Worm (Caenorhabditis elegans): Measurements from ENCODE around the gene F42F12.14.
"Not testable (repeated sequence)": the region's sequence is repeated elsewhere in the genome, so short reads cannot be mapped to it uniquely, and the experiment has no call there.

Gene F42F12.14

DNA sequence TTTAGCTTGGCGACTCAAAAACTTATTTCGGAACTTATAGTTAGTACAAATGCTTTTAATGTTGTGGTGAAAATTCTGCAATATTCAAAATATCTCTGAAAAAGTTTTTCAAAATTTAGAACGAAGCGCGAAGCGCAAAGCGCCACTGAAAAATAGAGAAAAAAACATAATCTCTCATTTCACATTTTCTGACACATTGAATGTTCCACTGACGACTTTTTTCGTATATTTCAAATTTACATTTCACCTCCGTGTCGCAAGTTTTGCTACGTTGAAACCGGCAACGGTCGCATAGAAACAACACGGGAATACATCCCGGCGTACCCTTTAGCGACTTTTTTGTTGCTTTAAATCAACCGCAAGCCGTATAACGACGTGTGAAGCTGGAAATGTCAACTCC lies at the start of gene F42F12.14:
TSS of gene F42F12.14 (plus strand) at position 301 of the 400 bp plus-strand sequence.
- TF ChIP-seq sem-4 (tag; optimal IDR thresholded peaks at IDR 0.05) = no peak
- no peak for TF ChIP-seq ztf-11 (tag; optimal IDR thresholded peaks at IDR 0.05)
- TF ChIP-seq dmd-4 (tag; optimal IDR thresholded peaks at IDR 0.05) = no peak
- no peak for TF ChIP-seq fos-1 (tag; optimal IDR thresholded peaks at IDR 0.05)
- TF ChIP-seq elt-3 (tag; optimal IDR thresholded peaks at IDR 0.05) = no peak
- no peak for TF ChIP-seq nhr-129 (tag; optimal IDR thresholded peaks at IDR 0.05)
- TF ChIP-seq nhr-12 (tag; optimal IDR thresholded peaks at IDR 0.05) = no peak
- TF ChIP-seq peb-1 (tag; optimal IDR thresholded peaks at IDR 0.05) = no peak
- no peak for TF ChIP-seq mab-5 (tag; optimal IDR thresholded peaks at IDR 0.05)
- no peak for TF ChIP-seq lin-39 (tag; optimal IDR thresholded peaks at IDR 0.05)
- TF ChIP-seq lsy-2 (tag; optimal IDR thresholded peaks at IDR 0.05) = no peak
- no peak for TF ChIP-seq C34F6.9 (tag; optimal IDR thresholded peaks at IDR 0.05)
- TF ChIP-seq nhr-21 (tag; optimal IDR thresholded peaks at IDR 0.05) = no peak
- no peak for TF ChIP-seq ama-1 (optimal IDR thresholded peaks at IDR 0.05)
- TF ChIP-seq F13H6.1 (tag; optimal IDR thresholded peaks at IDR 0.05) = no peak

DNA sequence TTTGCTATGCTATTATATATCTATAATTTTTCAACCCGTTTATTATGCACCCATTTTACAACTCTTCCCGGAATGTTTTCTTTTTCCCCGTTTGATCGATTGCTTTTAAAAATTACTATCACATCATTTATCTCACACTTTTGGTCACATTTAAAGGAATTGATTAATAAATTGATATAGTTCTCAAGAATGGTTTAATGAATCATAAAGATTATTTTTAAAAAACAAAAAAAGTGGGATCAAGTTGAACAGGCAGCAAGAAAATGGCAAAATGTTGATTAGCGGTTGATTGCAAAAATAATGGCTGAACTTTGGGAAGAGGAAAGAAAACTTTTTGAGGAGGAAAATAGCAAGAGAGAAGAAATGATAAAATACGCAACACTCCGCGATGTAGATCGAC lies 48.6 kb upstream of the F42F12.14 start, which contains the start of gene W06D11.5:
TSS of gene W06D11.5 (plus strand) at position 301 of the 400 bp plus-strand sequence.
- no peak for TF ChIP-seq nhr-21 (tag; optimal IDR thresholded peaks at IDR 0.05)
- TF ChIP-seq lsy-2 (tag; optimal IDR thresholded peaks at IDR 0.05) = no peak
- no peak for TF ChIP-seq ztf-4 (tag; optimal IDR thresholded peaks at IDR 0.05)
- TF ChIP-seq ceh-82 (tag; optimal IDR thresholded peaks at IDR 0.05) = no peak
- TF ChIP-seq ama-1 (optimal IDR thresholded peaks at IDR 0.05) = no peak
- no peak for TF ChIP-seq lin-11 (tag; optimal IDR thresholded peaks at IDR 0.05)
- TF ChIP-seq nhr-23 (tag; optimal IDR thresholded peaks at IDR 0.05) = no peak
- no peak for TF ChIP-seq elt-3 (tag; optimal IDR thresholded peaks at IDR 0.05)
- no peak for TF ChIP-seq snpc-4 (tag; optimal IDR thresholded peaks at IDR 0.05)
- TF ChIP-seq crh-2 (tag; optimal IDR thresholded peaks at IDR 0.05) = no peak
- TF ChIP-seq zag-1 (tag; optimal IDR thresholded peaks at IDR 0.05) = no peak
- TF ChIP-seq gmeb-1 (tag; optimal IDR thresholded peaks at IDR 0.05) = no peak
- no peak for TF ChIP-seq nhr-237 (tag; optimal IDR thresholded peaks at IDR 0.05)
- TF ChIP-seq nhr-77 (tag; optimal IDR thresholded peaks at IDR 0.05) = no peak
- TF ChIP-seq nhr-6 (tag; optimal IDR thresholded peaks at IDR 0.05) = no peak

DNA sequence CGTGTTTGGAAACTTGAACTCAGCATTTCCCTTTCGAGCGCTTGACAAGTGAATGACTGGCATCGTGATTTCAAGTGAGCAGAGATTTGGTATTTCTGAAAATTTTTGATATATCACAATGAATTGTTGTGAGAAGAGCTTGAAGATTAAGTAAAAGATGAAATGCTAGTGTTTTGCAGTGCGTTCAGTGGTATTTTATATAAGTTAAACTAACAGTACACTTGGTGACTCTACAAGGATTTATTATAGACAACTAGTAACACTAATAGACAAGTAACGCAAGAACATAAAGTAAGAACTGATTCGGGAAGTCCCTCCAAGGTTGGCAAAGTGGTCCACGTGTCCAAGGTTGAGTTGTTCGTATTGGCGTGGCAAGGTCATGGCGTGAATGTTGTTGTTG lies 45.7 kb upstream of the F42F12.14 start, which contains the start of gene dot-1.3:
TSS of gene dot-1.3 (minus strand) at position 101 of the 400 bp plus-strand sequence.
- TF ChIP-seq egl-27, peb-1, ztf-11 (tag; optimal IDR thresholded peaks at IDR 0.05): not testable (repeated sequence)

DNA sequence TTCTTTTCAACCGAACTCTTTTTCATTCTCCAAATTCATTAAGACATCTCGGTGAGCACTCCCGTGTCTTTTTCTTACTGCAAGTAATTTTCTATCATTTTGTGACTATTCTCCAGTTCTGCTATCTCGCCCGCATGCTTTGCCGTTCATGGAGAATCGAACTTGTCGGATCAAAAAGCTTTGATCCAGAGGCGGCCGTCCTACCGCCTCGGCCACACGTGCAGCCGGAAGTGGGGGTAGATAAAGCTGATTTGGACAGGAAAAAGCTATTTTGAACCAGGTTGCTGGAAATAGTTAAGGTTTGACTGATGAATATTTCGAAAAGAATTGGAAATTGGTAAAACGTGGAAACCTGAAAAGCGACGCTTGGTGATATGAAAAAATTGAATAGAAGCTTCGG lies 44.2 kb upstream of the F42F12.14 start:
- no peak for TF ChIP-seq ama-1 (optimal IDR thresholded peaks at IDR 0.05)
- no peak for TF ChIP-seq nhr-237 (tag; optimal IDR thresholded peaks at IDR 0.05)
- TF ChIP-seq peb-1 (tag; optimal IDR thresholded peaks at IDR 0.05) = no peak
- no peak for TF ChIP-seq nhr-129 (tag; optimal IDR thresholded peaks at IDR 0.05)
- TF ChIP-seq mdl-1 (tag; optimal IDR thresholded peaks at IDR 0.05) = no peak
- no peak for TF ChIP-seq mbf-1 (tag; optimal IDR thresholded peaks at IDR 0.05)
- TF ChIP-seq egl-27 (tag; optimal IDR thresholded peaks at IDR 0.05) = no peak
- no peak for TF ChIP-seq ztf-1 (GFP tag; conservative IDR thresholded peaks at IDR 0.05)
- no peak for TF ChIP-seq F13H6.1 (tag; optimal IDR thresholded peaks at IDR 0.05)
- no peak for TF ChIP-seq ceh-82 (tag; optimal IDR thresholded peaks at IDR 0.05)
- TF ChIP-seq nhr-6 (tag; optimal IDR thresholded peaks at IDR 0.05) = no peak
- no peak for TF ChIP-seq zag-1 (tag; optimal IDR thresholded peaks at IDR 0.05)
- TF ChIP-seq unc-62 (GFP tag; optimal IDR thresholded peaks at IDR 0.05) = no peak
- TF ChIP-seq fos-1 (tag; optimal IDR thresholded peaks at IDR 0.05) = no peak
- no peak for TF ChIP-seq alr-1 (tag; optimal IDR thresholded peaks at IDR 0.05)
- TF ChIP-seq unc-55 (GFP tag; optimal IDR thresholded peaks at IDR 0.05) = no peak
- TF ChIP-seq nhr-25 (tag; optimal IDR thresholded peaks at IDR 0.05) = no peak
- no peak for TF ChIP-seq sem-4 (tag; optimal IDR thresholded peaks at IDR 0.05)
- no peak for TF ChIP-seq mab-5 (tag; optimal IDR thresholded peaks at IDR 0.05)

DNA sequence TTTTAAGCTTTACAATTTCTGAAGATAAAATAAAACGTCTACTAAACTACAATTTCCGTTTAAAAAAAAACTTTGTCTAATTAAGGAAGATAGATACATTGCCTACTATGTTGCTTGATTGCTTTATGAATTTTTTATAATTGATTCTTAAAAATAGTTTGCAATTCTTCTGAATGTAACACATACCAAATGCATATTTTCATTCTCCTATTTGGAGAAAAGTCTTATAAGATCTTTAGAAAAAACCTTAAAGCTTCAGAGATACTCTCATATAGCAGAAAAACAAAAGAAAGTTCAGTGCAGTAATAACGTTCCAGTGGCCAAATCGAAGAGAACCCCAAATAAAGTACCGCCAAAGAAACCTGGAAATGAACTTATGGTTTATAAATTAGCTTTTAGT lies 41.9 kb upstream of the F42F12.14 start, which contains the start of gene phf-32:
TSS of gene phf-32 (plus strand) at position 301 of the 400 bp plus-strand sequence.
- TF ChIP-seq zag-1 (tag; optimal IDR thresholded peaks at IDR 0.05) = no peak
- TF ChIP-seq Y55F3AM.14 (GFP tag; optimal IDR thresholded peaks at IDR 0.05) = no peak
- TF ChIP-seq unc-62 (GFP tag; optimal IDR thresholded peaks at IDR 0.05) = no peak
- TF ChIP-seq unc-55 (GFP tag; optimal IDR thresholded peaks at IDR 0.05) = no peak
- TF ChIP-seq skn-1 (tag; optimal IDR thresholded peaks at IDR 0.05) = no peak
- TF ChIP-seq R02D3.7 (tag; optimal IDR thresholded peaks at IDR 0.05) = no peak
- no peak for TF ChIP-seq F13H6.1 (tag; optimal IDR thresholded peaks at IDR 0.05)
- no peak for TF ChIP-seq gmeb-1 (tag; optimal IDR thresholded peaks at IDR 0.05)
- TF ChIP-seq fos-1 (tag; optimal IDR thresholded peaks at IDR 0.05) = no peak
- TF ChIP-seq ztf-1 (GFP tag; conservative IDR thresholded peaks at IDR 0.05) = no peak
- no peak for TF ChIP-seq peb-1 (tag; optimal IDR thresholded peaks at IDR 0.05)
- no peak for TF ChIP-seq egl-27 (tag; optimal IDR thresholded peaks at IDR 0.05)
- TF ChIP-seq nhr-10 (tag; optimal IDR thresholded peaks at IDR 0.05) = no peak
- TF ChIP-seq nhr-237 (tag; optimal IDR thresholded peaks at IDR 0.05) = no peak
- TF ChIP-seq nhr-11 (tag; optimal IDR thresholded peaks at IDR 0.05) = no peak
- TF ChIP-seq nhr-12 (tag; optimal IDR thresholded peaks at IDR 0.05) = no peak
- TF ChIP-seq nhr-23 (tag; optimal IDR thresholded peaks at IDR 0.05) = no peak
- no peak for TF ChIP-seq C34F6.9 (tag; optimal IDR thresholded peaks at IDR 0.05)
